Worm (Caenorhabditis elegans) whole organism, L4/young adult: ENCODE results near the gene Y34B4A.4.

Experiments used
- W03F9.2 ChIP-seq: fragments of 150-350 bp; optimal IDR thresholded peaks from 2 replicates; lab custom pipeline; 2014; ENCODE audit warnings: missing biosample characterization, missing genetic modification characterization
- dao-5 ChIP-seq: sonication (generic microtip); optimal IDR thresholded peaks from 2 replicates; lab custom pipeline; 2016; ENCODE audit warnings: missing genotype, missing genetic modification characterization, moderate library complexity, missing compliant biosample characterization
- him-1 ChIP-seq: sonication (generic microtip); optimal IDR thresholded peaks from 2 replicates; lab custom pipeline; 2016; ENCODE audit warnings: missing genotype, missing genetic modification reagents, missing genetic modification characterization, missing compliant biosample characterization

Gene Y34B4A.4

DNA sequence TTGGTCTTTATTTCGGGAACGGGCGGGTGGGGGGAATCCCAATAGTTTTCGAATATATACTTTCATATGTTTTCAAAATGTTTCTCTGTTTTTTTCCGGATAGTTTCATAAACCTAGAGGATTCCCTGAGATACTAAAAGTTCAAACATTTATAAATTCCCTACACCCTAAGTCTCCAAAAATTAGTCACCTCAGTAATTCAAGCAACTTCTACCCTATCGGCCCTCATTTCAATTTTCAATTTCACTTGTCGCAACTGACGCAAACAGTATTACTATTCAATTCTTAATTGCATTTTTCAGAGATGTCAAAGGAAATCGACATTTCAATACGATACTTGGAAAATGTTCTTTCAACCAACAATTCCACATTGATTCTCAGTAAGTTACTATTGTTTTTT, at the start of gene Y34B4A.4:
Gene Y34B4A.4, plus strand, starts transcription at position 301 of the 400 bp plus-strand sequence.
- TF ChIP-seq him-1 (tag; lab: Kevin White, UChicago) (no peak), W03F9.2 (tag; lab: Kevin White, UChicago) (no peak), dao-5 (no peak)

DNA sequence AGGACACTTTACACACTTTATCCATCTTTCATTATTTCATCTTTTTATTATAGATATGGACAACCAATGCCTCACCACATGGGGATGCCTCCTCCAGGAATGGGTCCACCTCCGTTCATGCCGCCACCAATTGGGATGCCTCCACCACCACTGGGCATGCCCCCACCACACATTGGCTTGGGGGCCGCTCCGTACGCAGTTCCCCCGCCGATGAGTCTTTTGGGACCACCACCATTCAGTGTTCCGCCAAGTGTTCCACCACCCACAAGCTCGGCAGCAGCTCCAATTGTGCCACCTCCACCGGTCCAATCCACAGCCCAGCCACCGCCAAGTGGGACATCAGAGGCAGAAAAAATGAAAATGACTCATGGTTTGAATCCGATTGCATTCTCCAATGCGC, 49.3 kb upstream of the Y34B4A.4 start:
- TF ChIP-seq dao-5 (no peak), W03F9.2 (tag; lab: Kevin White, UChicago) (no peak), him-1 (tag; lab: Kevin White, UChicago) (no peak)

ce11 chrX:5216063-5216462, 48.1 kb upstream of the Y34B4A.4 start, which contains the start of gene hrpa-2:
Gene hrpa-2 (plus strand): TSS chrX:5216363.
- TF ChIP-seq W03F9.2 (tag; lab: Kevin White, UChicago) (no peak), dao-5 (no peak)

DNA sequence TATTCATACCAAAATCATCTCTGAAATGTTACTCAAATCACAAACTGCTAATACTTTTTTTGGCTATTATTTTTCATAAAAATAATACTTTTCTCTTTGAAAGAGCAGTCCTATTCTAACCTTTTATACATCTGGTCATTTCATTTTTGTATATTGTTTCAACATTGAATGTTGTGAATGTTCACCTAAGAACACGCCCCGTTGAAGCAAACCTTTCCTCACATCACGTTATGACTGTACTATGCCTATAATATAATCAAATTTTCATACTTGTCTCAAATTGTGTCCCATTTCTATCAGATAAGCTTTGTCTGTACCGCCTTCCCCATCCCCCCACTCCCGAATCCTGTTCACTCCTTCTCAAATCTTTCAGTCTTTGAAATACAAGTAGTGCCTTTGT, 45.8 kb upstream of the Y34B4A.4 start:
- TF ChIP-seq W03F9.2 (tag; lab: Kevin White, UChicago) (no peak), him-1 (tag; lab: Kevin White, UChicago) (no peak), dao-5 (no peak)

DNA sequence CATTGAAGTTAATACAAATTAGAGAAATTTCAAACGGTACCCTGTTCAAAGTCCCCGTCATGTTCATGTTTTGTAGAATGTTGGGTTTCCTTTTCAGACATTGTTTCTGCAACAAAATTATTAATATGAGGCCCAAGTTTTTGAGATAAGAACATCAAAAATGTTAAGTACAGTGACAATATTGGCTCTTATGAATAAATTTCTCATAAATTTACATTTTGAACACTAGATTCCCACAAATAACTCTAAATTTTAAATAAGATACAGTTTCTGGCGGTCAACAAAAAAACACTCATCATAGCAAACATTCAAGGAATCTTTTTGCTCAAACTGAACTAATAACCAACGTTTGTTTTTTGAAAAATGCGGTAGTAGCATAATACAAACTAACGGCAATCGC, 37.9 kb upstream of the Y34B4A.4 start, which contains the start of gene H28G03.3:
Gene H28G03.3, minus strand, starts transcription at position 101 of the 400 bp plus-strand sequence.
- TF ChIP-seq W03F9.2 (tag; lab: Kevin White, UChicago) (no peak), dao-5 (no peak), him-1 (tag; lab: Kevin White, UChicago) (no peak)

DNA sequence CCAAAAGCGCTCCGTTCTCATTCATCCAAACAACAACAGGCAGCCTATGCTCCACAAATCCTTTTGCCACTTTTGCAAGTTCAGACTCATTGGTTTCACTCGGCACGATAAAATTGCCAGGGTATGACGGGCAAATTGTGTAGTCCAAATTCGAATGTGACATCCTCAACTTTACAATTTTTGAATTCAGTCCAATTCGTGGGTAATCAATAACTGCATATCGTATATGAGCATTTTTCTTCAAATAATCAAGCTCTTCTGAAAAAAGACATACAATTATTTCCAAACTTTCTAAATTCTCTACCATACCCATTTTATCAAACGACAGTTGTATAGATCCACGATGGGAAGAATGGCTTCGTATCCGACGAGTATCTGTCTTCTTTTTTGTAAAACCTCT, 25.9 kb upstream of the Y34B4A.4 start:
- TF ChIP-seq him-1 (tag; lab: Kevin White, UChicago) (no peak), W03F9.2 (tag; lab: Kevin White, UChicago) (no peak), dao-5 (no peak)

- TF ChIP-seq dao-5 = no peak
- no peak for TF ChIP-seq him-1 (tag; lab: Kevin White, UChicago)
- TF ChIP-seq W03F9.2 (tag; lab: Kevin White, UChicago) = no peak
Measured at ce11 chrX:5243382-5243979, 20.6 kb upstream of the Y34B4A.4 start, which contains the start of gene mtm-5. Gene mtm-5 (minus strand): TSS chrX:5243408.

- no peak for TF ChIP-seq him-1 (tag; lab: Kevin White, UChicago)
- peak; percentile 26 for TF ChIP-seq W03F9.2 (tag; lab: Kevin White, UChicago)
Measured at ce11 chrX:5244041-5244440, 20.1 kb upstream of the Y34B4A.4 start, which contains the start of gene Y34B4A.7. Gene Y34B4A.7 (plus strand): TSS chrX:5244337.

DNA sequence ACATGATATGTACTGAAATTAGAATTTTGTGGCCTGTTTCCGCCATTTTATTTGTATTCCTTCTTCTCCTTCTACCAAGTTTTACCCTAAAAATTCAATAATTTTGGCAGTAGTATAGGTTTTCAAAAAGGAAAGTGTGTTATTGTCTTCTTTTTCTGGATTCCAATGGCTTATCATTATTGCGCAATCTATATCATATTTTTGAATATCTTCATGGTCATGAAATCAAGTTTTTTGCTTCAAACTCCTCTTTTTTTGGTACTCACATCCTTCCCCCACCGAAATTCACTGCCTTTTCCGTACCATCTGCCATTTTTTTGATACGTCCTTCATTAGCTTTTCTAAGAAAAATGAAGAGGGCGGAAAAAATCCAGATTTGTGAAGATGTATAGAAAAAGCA, 15.4 kb upstream of the Y34B4A.4 start:
- TF ChIP-seq dao-5 (no peak), W03F9.2 (tag; lab: Kevin White, UChicago) (no peak), him-1 (tag; lab: Kevin White, UChicago) (no peak)

DNA sequence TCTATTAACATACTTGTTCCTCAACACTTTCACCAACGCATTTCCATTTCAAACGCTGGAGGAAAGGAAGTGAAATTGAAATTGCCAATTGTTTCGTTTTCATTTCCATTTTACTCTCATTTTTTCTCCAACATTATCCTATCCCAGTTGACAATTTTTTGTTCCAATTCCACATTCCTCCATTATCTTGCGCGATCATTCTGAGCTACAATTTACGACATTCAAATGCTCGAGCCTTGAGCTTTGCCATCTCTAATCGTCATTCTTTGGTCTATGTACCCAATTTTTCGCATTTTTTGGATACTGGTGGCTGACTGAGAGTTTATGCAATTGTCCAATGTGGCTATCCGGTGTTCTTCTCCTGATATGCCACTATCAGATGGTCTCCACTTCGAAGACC, 14.5 kb upstream of the Y34B4A.4 start, which contains the start of gene Y34B4A.10:
Gene Y34B4A.10, plus strand, starts transcription at position 301 of the 400 bp plus-strand sequence.
- TF ChIP-seq him-1 (tag; lab: Kevin White, UChicago) = no peak
- no peak for TF ChIP-seq dao-5
- TF ChIP-seq W03F9.2 (tag; lab: Kevin White, UChicago) = no peak

DNA sequence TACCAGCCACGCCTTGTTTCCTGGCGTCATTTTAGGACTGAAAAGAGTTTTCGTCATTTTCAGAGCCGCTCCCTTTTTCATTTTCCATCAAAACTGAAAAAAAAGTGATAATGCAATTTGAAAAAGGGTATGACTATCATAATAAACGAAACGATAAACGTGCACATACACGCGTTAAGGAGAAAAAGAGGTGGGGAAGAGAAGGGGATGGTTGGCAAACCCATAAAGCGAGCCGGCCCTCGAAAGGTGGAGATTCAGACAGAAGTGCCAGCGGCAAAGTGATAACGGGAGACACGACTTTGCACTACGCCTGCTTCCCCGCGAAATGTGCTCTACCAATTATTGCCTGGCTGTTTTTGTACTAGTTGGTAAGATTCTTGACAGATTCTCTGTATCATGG, 11.3 kb upstream of the Y34B4A.4 start, which contains the start of gene nspg-14:
Gene nspg-14, plus strand, starts transcription at position 250 of the 400 bp plus-strand sequence.
- TF ChIP-seq dao-5 (no peak), W03F9.2 (tag; lab: Kevin White, UChicago) (no peak), him-1 (tag; lab: Kevin White, UChicago) (no peak)

DNA sequence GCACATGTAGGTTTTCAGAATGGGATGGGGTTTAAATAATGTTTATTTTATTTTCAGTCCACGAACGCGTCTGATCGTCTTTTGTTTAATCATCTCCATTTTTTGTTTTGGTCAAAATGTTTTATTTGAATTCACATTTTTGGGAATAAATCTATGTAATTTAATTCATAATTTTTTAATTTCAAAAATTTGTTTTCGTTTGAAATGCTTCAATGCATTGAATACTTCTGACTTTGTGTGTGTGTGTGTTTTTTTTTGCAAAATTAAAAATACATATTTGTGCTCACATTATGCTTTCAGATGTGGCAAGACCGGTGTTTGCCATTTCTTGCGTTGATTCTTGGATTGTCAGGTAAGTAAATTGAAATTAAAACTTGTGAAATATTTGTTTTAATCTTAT, 9.2 kb upstream of the Y34B4A.4 start, which contains the start of gene nspg-13:
Gene nspg-13, plus strand, starts transcription at position 301 of the 400 bp plus-strand sequence.
- TF ChIP-seq him-1 (tag; lab: Kevin White, UChicago) (no peak), dao-5 (no peak)

- TF ChIP-seq him-1 (tag; lab: Kevin White, UChicago) (no peak), dao-5 (no peak), W03F9.2 (tag; lab: Kevin White, UChicago) (no peak)
Measured at ce11 chrX:5255320-5255719, 8.8 kb upstream of the Y34B4A.4 start.

- TF ChIP-seq W03F9.2 (tag; lab: Kevin White, UChicago) (no peak), dao-5 (no peak), him-1 (tag; lab: Kevin White, UChicago) (no peak)
Measured at ce11 chrX:5256999-5257398, 7.1 kb upstream of the Y34B4A.4 start, which contains the start of gene nspg-12. Gene nspg-12 (plus strand): TSS chrX:5257299.

DNA sequence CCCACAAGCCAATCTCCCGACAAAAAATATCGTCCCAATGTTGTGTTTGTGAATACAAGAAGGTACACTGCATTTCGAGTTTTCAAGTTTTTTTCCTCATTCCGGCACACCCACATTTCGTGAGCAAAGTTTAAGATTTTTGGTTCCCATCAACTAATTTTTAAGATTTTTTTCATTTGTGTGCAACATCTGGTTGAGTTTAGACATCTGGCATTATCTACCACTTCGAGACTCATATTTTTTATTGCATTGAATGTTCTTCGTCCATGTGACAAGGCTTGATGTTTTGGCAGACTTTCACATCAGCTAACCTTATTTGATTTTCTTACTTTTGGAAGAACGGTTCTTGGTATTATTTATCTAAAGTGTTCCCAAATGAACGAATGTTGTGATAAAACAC, 3.7 kb upstream of the Y34B4A.4 start:
- no peak for TF ChIP-seq dao-5
- no peak for TF ChIP-seq W03F9.2 (tag; lab: Kevin White, UChicago)
- no peak for TF ChIP-seq him-1 (tag; lab: Kevin White, UChicago)
